Worm (Caenorhabditis elegans): ENCODE measurements around the gene metr-1.

DNA sequence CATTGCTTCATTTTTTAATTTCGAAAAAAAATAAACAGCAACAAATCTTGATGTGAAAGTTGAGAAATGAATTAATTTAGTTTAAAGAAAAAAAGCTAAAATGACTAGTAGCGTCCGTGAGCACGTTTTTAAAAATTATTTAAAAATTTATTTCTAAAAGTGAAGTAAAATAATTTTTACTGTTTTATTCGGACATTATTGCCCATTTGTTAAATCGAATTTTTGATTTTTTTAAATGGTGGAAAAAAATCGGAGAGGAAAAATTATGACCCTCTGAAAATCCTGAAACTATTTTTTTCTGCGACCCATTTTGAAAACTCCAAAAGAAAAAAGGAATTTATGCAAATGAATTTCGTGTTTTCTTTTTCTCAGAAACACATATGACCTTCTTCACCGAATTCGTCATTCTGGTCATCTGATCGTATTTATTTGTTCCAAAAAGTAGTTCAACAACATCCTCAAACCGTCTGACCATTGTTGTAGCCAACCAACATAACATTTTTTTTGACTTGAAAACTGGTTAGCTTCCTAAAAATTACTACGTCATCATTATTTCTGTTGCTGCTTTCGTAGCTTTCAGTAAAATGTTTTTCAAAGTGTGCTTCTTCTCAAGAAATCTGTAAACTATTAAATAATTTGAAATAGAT lies 40.4 kb upstream of the metr-1 start, which contains the start of gene F44F4.3:
- TF ChIP-seq egl-27 (tag; optimal IDR thresholded peaks at IDR 0.05) (no peak), jun-1 (tag; optimal IDR thresholded peaks at IDR 0.05) (no peak), mdl-1 (tag; optimal IDR thresholded peaks at IDR 0.05) (no peak), mep-1 (tag; optimal IDR thresholded peaks at IDR 0.05) (no peak), fkh-10 (GFP tag; optimal IDR thresholded peaks at IDR 0.05) (no peak), unc-62 (GFP tag; optimal IDR thresholded peaks at IDR 0.05) (no peak), fkh-8 (tag; optimal IDR thresholded peaks at IDR 0.05) (no peak), pqm-1 (tag; optimal IDR thresholded peaks at IDR 0.05) (no peak), nhr-20 (tag; optimal IDR thresholded peaks at IDR 0.05) (no peak)

All from whole organism, L1 larva.